Worm (Caenorhabditis elegans): ENCODE measurements around the gene C44C11.6.

C44C11.6 gene

DNA sequence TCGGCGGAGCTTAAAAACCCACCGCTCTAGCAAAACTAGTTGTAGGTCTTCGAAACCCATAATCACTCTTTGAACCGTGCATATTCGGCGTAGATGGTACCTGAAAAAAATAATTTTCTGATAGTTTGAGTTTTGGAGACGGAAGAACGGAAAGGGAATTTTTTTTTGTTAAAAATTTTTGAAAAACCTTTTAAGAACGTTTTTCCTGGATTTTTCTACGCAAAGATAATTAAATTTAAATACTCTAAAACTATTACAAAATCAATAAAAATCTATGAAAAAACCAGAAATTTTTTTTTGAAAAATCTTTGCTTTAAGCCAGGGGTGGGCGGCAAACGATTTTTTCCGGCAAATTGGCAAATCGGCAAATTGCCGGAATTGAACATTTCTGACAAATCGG lies 34.8 kb downstream of the C44C11.6 start, which contains the start of gene marc-5:
TSS of gene marc-5 (minus strand) at position 101 of the 400 bp plus-strand sequence.
- TF ChIP-seq flt-1 (GFP tag; IDR thresholded peaks at IDR 0.05), result no peak
- no peak for TF ChIP-seq ztf-29 (GFP tag; IDR thresholded peaks at IDR 0.05)
- no peak for TF ChIP-seq med-1 (GFP tag; optimal IDR thresholded peaks at IDR 0.05; ENCODE audit: insufficient read depth)
- TF ChIP-seq tab-1 (GFP tag; IDR thresholded peaks at IDR 0.05), result no peak
- no peak for TF ChIP-seq ztf-23 (GFP tag; IDR thresholded peaks at IDR 0.05)
- no peak for TF ChIP-seq klf-2 (GFP tag; conservative IDR thresholded peaks at IDR 0.05)
- TF ChIP-seq cog-1 (tag; optimal IDR thresholded peaks at IDR 0.05), result no peak

DNA sequence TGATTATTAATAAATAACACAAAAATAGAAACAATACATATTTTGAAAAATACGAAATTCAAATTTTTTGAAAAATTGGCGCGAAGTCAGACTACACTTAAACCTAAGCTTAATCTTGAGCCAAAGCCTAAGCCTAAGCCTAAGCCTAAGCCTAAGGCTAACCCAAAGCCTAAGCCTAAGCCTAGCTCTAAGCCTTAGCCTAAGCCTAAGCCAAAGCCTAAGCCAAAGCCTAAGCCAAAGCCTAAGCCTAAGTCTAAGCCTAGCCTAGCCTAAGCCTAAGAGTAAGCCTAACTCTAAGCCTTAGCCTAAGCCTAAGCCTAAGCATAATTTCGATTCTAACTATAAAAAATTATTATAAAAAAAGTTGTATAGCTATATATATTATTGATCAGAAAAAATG lies 36.3 kb downstream of the C44C11.6 start:
- TF ChIP-seq ztf-23 (GFP tag; IDR thresholded peaks at IDR 0.05) (no peak), ref-1 (GFP tag; conservative IDR thresholded peaks at IDR 0.05) (no peak), T22C8.4 (GFP tag; IDR thresholded peaks at IDR 0.05) (no peak), med-1 (GFP tag; optimal IDR thresholded peaks at IDR 0.05; ENCODE audit: insufficient read depth) (no peak), ztf-29 (GFP tag; IDR thresholded peaks at IDR 0.05) (no peak), tab-1 (GFP tag; IDR thresholded peaks at IDR 0.05) (no peak), klf-2 (GFP tag; conservative IDR thresholded peaks at IDR 0.05) (no peak), flt-1 (GFP tag; IDR thresholded peaks at IDR 0.05) (no peak), cog-1 (tag; optimal IDR thresholded peaks at IDR 0.05) (no peak)

DNA sequence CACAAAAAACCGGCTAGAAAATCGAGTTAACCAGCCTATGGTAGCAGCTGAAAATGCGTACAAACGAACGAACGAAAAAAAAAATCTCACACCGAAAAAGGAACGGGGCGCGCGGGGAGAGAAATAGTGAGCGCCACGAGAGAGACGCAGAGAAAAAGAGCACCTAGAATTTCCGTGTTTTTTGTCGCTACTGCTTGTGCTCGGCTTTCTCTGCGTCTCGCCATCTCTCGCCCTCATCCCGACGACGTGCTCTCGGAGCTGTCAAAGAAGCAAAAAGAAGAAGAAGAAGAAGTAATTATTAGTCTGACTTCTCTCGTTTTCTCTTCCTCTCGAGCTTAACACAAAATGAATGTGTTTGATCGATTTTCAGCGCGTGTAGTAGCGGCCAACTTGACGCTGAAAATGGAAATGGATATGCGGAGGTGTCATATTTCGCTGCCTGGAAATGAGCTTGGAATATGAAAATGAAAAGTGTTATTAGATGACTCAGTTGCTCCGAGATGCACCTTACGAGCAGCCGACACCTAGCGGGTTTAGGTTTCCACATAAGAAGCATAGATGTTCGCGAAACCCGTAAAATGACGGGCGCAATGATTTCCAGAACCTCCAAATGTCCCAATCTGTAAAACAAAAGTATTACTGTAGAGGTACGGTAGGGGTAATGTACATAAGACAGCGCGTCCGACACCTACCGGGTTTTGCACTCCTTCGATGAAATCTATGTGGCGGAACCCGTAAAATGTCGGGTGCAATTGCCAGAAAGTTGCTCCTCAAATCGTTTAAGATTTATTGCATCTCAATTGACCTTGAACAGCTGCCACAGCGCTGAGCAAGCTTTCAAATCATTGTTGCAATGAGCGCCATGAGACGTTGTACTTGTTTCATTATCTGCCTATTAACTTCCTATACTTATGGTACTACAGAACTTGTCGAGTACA lies 38.3 kb downstream of the C44C11.6 start, which contains the start of gene btb-14:
TSS of gene btb-14 (plus strand) at position 839 of the 938 bp plus-strand sequence.
- TF ChIP-seq flt-1 (GFP tag; IDR thresholded peaks at IDR 0.05), result no peak
- TF ChIP-seq T22C8.4 (GFP tag; IDR thresholded peaks at IDR 0.05), result no peak
- no peak for TF ChIP-seq ztf-23 (GFP tag; IDR thresholded peaks at IDR 0.05)
- TF ChIP-seq klf-2 (GFP tag; conservative IDR thresholded peaks at IDR 0.05), result no peak
- TF ChIP-seq med-1 (GFP tag; optimal IDR thresholded peaks at IDR 0.05; ENCODE audit: insufficient read depth), result no peak
- TF ChIP-seq ref-1 (GFP tag; conservative IDR thresholded peaks at IDR 0.05), result no peak
- TF ChIP-seq tab-1 (GFP tag; IDR thresholded peaks at IDR 0.05), result no peak
- no peak for TF ChIP-seq ztf-29 (GFP tag; IDR thresholded peaks at IDR 0.05)

DNA sequence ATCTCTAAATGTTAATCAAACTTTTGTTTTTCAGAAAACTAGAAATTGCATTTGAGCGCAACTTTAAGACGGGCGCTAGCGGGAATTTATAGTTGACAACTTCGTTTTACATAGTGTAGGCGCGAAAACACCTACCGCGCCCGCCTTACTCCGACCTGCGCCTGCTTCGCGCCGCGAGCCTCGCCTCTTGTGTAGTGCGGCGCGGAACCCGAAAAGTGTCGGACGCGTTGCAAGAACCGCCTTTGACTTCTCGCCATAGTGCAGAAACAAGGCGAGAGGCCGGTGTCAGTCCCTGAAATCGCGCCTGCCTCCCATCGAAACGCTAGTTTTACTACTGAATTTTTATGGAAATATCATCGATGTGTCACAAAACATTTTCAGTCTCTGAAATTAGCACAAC lies 41.2 kb downstream of the C44C11.6 start:
- TF ChIP-seq ref-1 (GFP tag; conservative IDR thresholded peaks at IDR 0.05), result no peak
- no peak for TF ChIP-seq ztf-23 (GFP tag; IDR thresholded peaks at IDR 0.05)
- TF ChIP-seq ztf-29 (GFP tag; IDR thresholded peaks at IDR 0.05), result no peak

DNA sequence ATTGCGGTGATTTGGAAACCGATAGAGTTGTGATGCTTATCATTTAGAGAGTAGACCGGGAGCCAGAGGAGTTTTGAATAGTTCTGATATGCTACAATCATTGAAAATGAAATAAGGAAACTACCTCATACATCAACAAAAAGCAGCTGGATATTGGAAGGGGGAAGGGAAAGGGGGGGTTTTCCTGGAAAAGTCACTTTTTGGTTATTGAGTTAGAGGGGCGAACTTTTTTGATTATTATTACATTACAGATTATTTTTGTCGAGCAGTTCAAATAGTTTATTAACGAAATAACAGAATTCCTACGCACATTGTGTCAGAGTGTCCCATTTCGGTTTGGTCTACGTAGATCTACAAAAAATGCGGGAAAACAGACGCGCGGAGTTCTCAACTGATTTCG lies 42.2 kb downstream of the C44C11.6 start, which contains the start of gene sre-42:
TSS of gene sre-42 (minus strand) at position 101 of the 400 bp plus-strand sequence.
- TF ChIP-seq tab-1 (GFP tag; IDR thresholded peaks at IDR 0.05), result no peak

DNA sequence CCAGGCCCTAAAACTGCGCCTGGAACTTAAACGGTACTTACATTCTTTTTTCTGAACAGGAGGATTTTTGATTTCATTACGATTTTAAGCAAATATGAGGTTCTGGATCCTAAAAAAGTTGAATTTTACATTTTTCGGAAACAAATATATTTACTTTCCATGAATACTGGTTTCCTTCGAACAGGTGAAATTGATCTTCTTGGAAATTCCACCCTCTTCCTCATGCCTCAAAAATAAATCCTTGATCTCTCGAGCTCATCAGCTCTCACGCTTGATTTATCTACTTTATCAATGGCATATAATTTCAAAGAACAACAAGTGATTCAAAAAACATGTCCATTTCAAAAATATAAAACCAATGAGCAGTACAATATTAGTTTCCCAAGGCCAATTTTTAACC lies 42.9 kb downstream of the C44C11.6 start:
- TF ChIP-seq flt-1 (GFP tag; IDR thresholded peaks at IDR 0.05) (no peak), ztf-29 (GFP tag; IDR thresholded peaks at IDR 0.05) (no peak), ztf-23 (GFP tag; IDR thresholded peaks at IDR 0.05) (no peak), tab-1 (GFP tag; IDR thresholded peaks at IDR 0.05) (no peak), med-1 (GFP tag; optimal IDR thresholded peaks at IDR 0.05; ENCODE audit: insufficient read depth) (no peak)

DNA sequence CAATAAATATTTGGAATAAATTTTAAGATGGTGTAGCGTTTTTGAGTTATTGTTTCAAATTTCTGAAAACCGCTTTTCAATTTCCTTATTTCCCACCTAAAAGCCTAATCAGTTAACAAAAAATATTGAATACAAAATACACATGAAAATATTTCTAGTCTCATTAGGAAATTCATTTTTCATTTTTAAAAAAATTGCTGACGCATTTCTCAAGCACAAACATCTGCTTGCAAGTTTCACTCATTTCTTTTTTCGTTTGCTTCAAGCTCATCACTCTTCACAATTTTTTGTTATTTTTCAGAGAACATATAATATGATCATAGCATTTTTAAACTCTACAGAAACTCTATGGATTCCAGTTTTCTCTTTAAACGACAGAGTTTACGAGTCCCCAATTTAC lies 43.4 kb downstream of the C44C11.6 start, which contains the start of gene sre-41:
TSS of gene sre-41 (plus strand) at position 301 of the 400 bp plus-strand sequence.
- TF ChIP-seq ref-1 (GFP tag; conservative IDR thresholded peaks at IDR 0.05) (no peak), ztf-29 (GFP tag; IDR thresholded peaks at IDR 0.05) (no peak), ztf-23 (GFP tag; IDR thresholded peaks at IDR 0.05) (no peak), T22C8.4 (GFP tag; IDR thresholded peaks at IDR 0.05) (no peak), tab-1 (GFP tag; IDR thresholded peaks at IDR 0.05) (no peak), med-1 (GFP tag; optimal IDR thresholded peaks at IDR 0.05; ENCODE audit: insufficient read depth) (no peak), flt-1 (GFP tag; IDR thresholded peaks at IDR 0.05) (no peak), klf-2 (GFP tag; conservative IDR thresholded peaks at IDR 0.05) (no peak), cog-1 (tag; optimal IDR thresholded peaks at IDR 0.05) (no peak)

DNA sequence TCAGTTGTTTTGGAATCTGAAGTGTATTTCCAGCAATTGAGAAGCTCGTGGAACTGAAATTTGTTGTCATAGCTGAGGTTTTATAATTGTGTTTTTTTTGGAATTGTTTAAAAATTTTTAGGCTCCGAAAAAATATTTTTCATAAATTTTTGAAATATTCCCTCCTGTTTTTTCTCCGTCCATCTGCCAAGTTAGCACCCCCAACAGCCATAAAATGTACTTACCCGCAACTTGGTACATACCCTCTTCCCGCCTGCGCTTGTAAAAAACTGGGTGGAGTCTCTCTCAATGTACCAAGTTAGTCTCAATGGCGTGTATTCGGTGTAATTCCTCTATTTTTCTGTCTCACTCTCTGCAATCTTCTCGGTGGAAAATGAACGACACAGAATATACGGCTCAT lies 45.2 kb downstream of the C44C11.6 start, which contains the start of gene Y57A10B.6:
TSS of gene Y57A10B.6 (plus strand) at position 301 of the 400 bp plus-strand sequence.
- TF ChIP-seq tab-1 (GFP tag; IDR thresholded peaks at IDR 0.05) (no peak), ztf-23 (GFP tag; IDR thresholded peaks at IDR 0.05) (no peak), med-1 (GFP tag; optimal IDR thresholded peaks at IDR 0.05; ENCODE audit: insufficient read depth) (no peak), T22C8.4 (GFP tag; IDR thresholded peaks at IDR 0.05) (no peak), cog-1 (tag; optimal IDR thresholded peaks at IDR 0.05) (no peak), flt-1 (GFP tag; IDR thresholded peaks at IDR 0.05) (no peak), ztf-29 (GFP tag; IDR thresholded peaks at IDR 0.05) (no peak), klf-2 (GFP tag; conservative IDR thresholded peaks at IDR 0.05) (no peak), ref-1 (GFP tag; conservative IDR thresholded peaks at IDR 0.05) (no peak)

DNA sequence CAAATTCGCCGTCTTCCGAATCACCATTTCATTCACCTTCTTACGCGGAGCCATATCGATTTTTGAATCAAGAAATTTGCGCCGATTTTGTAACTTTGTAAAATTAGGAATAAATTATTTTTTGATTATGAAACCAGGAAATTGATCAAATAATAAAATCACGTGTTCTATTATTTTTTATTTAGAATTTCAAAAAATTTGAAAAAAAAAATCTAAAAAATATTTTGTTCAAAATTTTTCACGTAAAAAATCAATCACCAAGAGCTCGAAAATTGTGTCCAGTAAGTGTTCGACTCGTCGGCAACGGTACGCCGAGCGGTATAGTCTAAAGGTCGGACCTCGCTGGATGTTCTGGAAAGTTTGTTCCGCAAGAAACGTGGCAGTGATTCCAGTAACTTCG lies 49.1 kb downstream of the C44C11.6 start, which contains the start of gene Y57A10B.7:
TSS of gene Y57A10B.7 (minus strand) at position 101 of the 400 bp plus-strand sequence.
- TF ChIP-seq ztf-23 (GFP tag; IDR thresholded peaks at IDR 0.05) (no peak), klf-2 (GFP tag; conservative IDR thresholded peaks at IDR 0.05) (no peak), cog-1 (tag; optimal IDR thresholded peaks at IDR 0.05) (no peak), flt-1 (GFP tag; IDR thresholded peaks at IDR 0.05) (no peak), T22C8.4 (GFP tag; IDR thresholded peaks at IDR 0.05) (no peak), med-1 (GFP tag; optimal IDR thresholded peaks at IDR 0.05; ENCODE audit: insufficient read depth) (no peak)

DNA sequence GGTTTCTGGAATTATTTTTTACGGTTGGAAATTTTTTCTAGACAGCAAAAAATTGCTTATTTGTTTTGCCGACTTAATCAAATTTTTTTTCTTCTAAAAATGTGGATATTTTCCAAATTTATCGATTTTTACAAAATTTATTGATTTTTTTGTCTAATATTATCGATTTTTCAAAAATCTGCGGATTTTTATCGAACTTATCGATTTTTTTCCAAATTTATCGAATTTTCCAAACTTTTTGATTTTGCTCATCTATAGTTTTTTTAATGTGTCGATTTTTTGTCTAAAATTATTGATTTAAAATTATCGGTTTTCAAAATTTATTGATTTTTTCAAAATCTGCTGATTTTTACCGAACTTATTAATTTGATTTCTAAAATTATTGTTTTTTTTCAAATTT lies 49.5 kb downstream of the C44C11.6 start:
- TF ChIP-seq T22C8.4 (GFP tag; IDR thresholded peaks at IDR 0.05), result peak; percentile 72; the same call in 1 of the 2 replicates
- TF ChIP-seq ztf-29 (GFP tag; IDR thresholded peaks at IDR 0.05), result no peak
